Worm (Caenorhabditis elegans): Measurements from ENCODE around the gene Y40C5A.4.
A peak's percentile ranks its signal among the peaks of the same experiment; 100 is the strongest.

Y40C5A.4 gene

ce11 chrIV:7319931-7320435, 44.9 kb downstream of the Y40C5A.4 start (continued):
- TF ChIP-seq ctbp-1 (GFP tag; IDR thresholded peaks at IDR 0.05) (peak; percentile 89), vab-7 (GFP tag; IDR thresholded peaks at IDR 0.05) (no peak), saeg-2 (GFP tag; IDR thresholded peaks at IDR 0.05) (0 out of 2 replicates have a peak, but pooled peaks have one; percentile 22), fos-1 (tag; optimal IDR thresholded peaks at IDR 0.05) (no peak), mes-2 (tag; optimal IDR thresholded peaks at IDR 0.05; ENCODE audit: poor library complexity, severe bottlenecking) (peak; percentile 44), fkh-10 (GFP tag; optimal IDR thresholded peaks at IDR 0.05) (peak; percentile 81), nhr-237 (tag; optimal IDR thresholded peaks at IDR 0.05) (no peak), R02D3.7 (tag; optimal IDR thresholded peaks at IDR 0.05) (no peak), mep-1 (tag; optimal IDR thresholded peaks at IDR 0.05) (peak; percentile 86), egl-27 (tag; optimal IDR thresholded peaks at IDR 0.05) (no peak), nhr-77 (tag; optimal IDR thresholded peaks at IDR 0.05) (peak; percentile 36), set-16 (GFP tag; IDR thresholded peaks at IDR 0.05) (peak; percentile 82), ceh-32 (tag; optimal IDR thresholded peaks at IDR 0.05; ENCODE audit: poor library complexity) (no peak), dmd-8 (GFP tag; IDR thresholded peaks at IDR 0.05) (no peak), ztf-7 (tag; optimal IDR thresholded peaks at IDR 0.05) (peak; percentile 12), daf-12 (tag; optimal IDR thresholded peaks at IDR 0.05) (no peak), F49E8.2 (tag; optimal IDR thresholded peaks at IDR 0.05; ENCODE audit: borderline replicate concordance) (no peak), zip-11 (GFP tag; IDR thresholded peaks at IDR 0.05) (no peak), dmd-6 (GFP tag; IDR thresholded peaks at IDR 0.05) (peak; percentile 87), F37D6.2 (tag; optimal IDR thresholded peaks at IDR 0.05) (peak; percentile 52), ces-1 (GFP tag; optimal IDR thresholded peaks at IDR 0.05) (no peak), daf-8 (GFP tag; IDR thresholded peaks at IDR 0.05) (no peak), gei-8 (GFP tag; optimal IDR thresholded peaks at IDR 0.05) (peak; percentile 66), php-3 (GFP tag; IDR thresholded peaks at IDR 0.05) (no peak), zag-1 (tag; optimal IDR thresholded peaks at IDR 0.05) (no peak), Y105C5A.15 (GFP tag; IDR thresholded peaks at IDR 0.05) (no peak), lsy-2 (tag; optimal IDR thresholded peaks at IDR 0.05) (peak; percentile 40 to 74), nhr-111 (GFP tag; optimal IDR thresholded peaks at IDR 0.05) (no peak), daf-16 (GFP tag; optimal IDR thresholded peaks at IDR 0.05) (peak; percentile 10 to 97), daf-16 (tag; optimal IDR thresholded peaks at IDR 0.05) (peak; percentile 74), lim-7 (GFP tag; IDR thresholded peaks at IDR 0.05) (no peak), nhr-10 (tag; optimal IDR thresholded peaks at IDR 0.05) (no peak), F44E2.7 (GFP tag; IDR thresholded peaks at IDR 0.05) (no peak), mdt-29 (GFP tag; IDR thresholded peaks at IDR 0.05) (no peak), tra-1 (GFP tag; IDR thresholded peaks at IDR 0.05) (peak; percentile 57), zfp-3 (GFP tag; conservative IDR thresholded peaks at IDR 0.05) (no peak), mdl-1 (tag; optimal IDR thresholded peaks at IDR 0.05) (peak; percentile 92 to 96), egl-43 (GFP tag; IDR thresholded peaks at IDR 0.05) (peak; percentile 89), skn-1 (tag; optimal IDR thresholded peaks at IDR 0.05) (no peak), zip-2 (tag; optimal IDR thresholded peaks at IDR 0.05) (no peak), dpl-1 (GFP tag; optimal IDR thresholded peaks at IDR 0.05) (peak; percentile 52), ama-1 (optimal IDR thresholded peaks at IDR 0.05) (no peak), arid-1 (GFP tag; conservative IDR thresholded peaks at IDR 0.05) (peak; percentile 48; the same call in 1 of the 2 replicates), hlh-30 (tag; optimal IDR thresholded peaks at IDR 0.05; ENCODE audit: insufficient read depth) (peak; percentile 94), spr-1 (tag; optimal IDR thresholded peaks at IDR 0.05) (peak; percentile 79), Y75B8A.6 (GFP tag; IDR thresholded peaks at IDR 0.05) (no peak), aha-1 (tag) (peak; percentile 99), aly-2 (tag; optimal IDR thresholded peaks at IDR 0.05) (no peak), mxl-3 (GFP tag; optimal IDR thresholded peaks at IDR 0.05) (peak; percentile 95), nhr-28 (tag; optimal IDR thresholded peaks at IDR 0.05) (peak; percentile 88), dmd-9 (GFP tag; IDR thresholded peaks at IDR 0.05) (0 out of 2 replicates have a peak, but pooled peaks have one; percentile 6), hif-1 (tag; optimal IDR thresholded peaks at IDR 0.05) (peak in 1 of 2 experiments; percentile 74)

All from whole organism, L4 larva.